Fruit fly (Drosophila melanogaster): ENCODE data around the gene Gr63a.

Gr63a gene

dm6 chr3L:3862504-3863380 lies 33.7 kb downstream of the Gr63a start:
- TF ChIP-seq CG8301 (tag; optimal IDR thresholded peaks at IDR 0.05) (peak; percentile 2), CG9948 (tag; optimal IDR thresholded peaks at IDR 0.05) (peak; percentile 11), fd96Ca (GFP tag; IDR thresholded peaks at IDR 0.05) (no peak), CG32121 (GFP tag; IDR thresholded peaks at IDR 0.05) (no peak), CG14655 (GFP tag; optimal IDR thresholded peaks at IDR 0.05) (peak; percentile 22), Snoo (tag; optimal IDR thresholded peaks at IDR 0.05) (no peak), CG8159 (tag; optimal IDR thresholded peaks at IDR 0.05) (peak; percentile 36), CG17806 (tag; optimal IDR thresholded peaks at IDR 0.05) (peak; percentile 28), CG15710 (tag; optimal IDR thresholded peaks at IDR 0.05) (peak; percentile 11), CG34367 (tag; optimal IDR thresholded peaks at IDR 0.05) (peak; percentile 10)

- TF ChIP-seq CG17806 (tag; optimal IDR thresholded peaks at IDR 0.05) (no peak), Snoo (tag; optimal IDR thresholded peaks at IDR 0.05) (no peak), CG32121 (GFP tag; IDR thresholded peaks at IDR 0.05) (no peak), fd96Ca (GFP tag; IDR thresholded peaks at IDR 0.05) (no peak), EcR (GFP tag; optimal IDR thresholded peaks at IDR 0.05) (no peak), CG13204 (GFP tag; optimal IDR thresholded peaks at IDR 0.05) (no peak), rn (GFP tag; IDR thresholded peaks at IDR 0.05) (no peak)
These were observed 40.4 kb downstream of the Gr63a start for dm6 chr3L:3856004-3856403.

dm6 chr3L:3855194-3855980 lies 41.0 kb downstream of the Gr63a start:
- TF ChIP-seq CG12605 (GFP tag; IDR thresholded peaks at IDR 0.05), result no peak
- TF ChIP-seq CG15710 (tag; optimal IDR thresholded peaks at IDR 0.05), result no peak
- no peak for TF ChIP-seq Pif1B (GFP tag; optimal IDR thresholded peaks at IDR 0.05)
- TF ChIP-seq CG13204 (GFP tag; optimal IDR thresholded peaks at IDR 0.05), result no peak
- no peak for TF ChIP-seq D1 (tag; optimal IDR thresholded peaks at IDR 0.05)
- no peak for TF ChIP-seq CG9948 (tag; optimal IDR thresholded peaks at IDR 0.05)
- no peak for TF ChIP-seq Ets98B (GFP tag; IDR thresholded peaks at IDR 0.05)
- TF ChIP-seq CG14655 (GFP tag; optimal IDR thresholded peaks at IDR 0.05), result no peak
- TF ChIP-seq CG17806 (tag; optimal IDR thresholded peaks at IDR 0.05), result no peak
- no peak for TF ChIP-seq fd96Ca (GFP tag; IDR thresholded peaks at IDR 0.05)
- TF ChIP-seq CG4496 (GFP tag; IDR thresholded peaks at IDR 0.05), result no peak

- peak; percentile 73 for TF ChIP-seq CG8159 (tag; optimal IDR thresholded peaks at IDR 0.05)
- no peak; the same call in 1 of the 2 replicates for TF ChIP-seq Ets98B (GFP tag; IDR thresholded peaks at IDR 0.05)
- TF ChIP-seq CG32121 (GFP tag; IDR thresholded peaks at IDR 0.05), result no peak
- TF ChIP-seq CG10348 (GFP tag; IDR thresholded peaks at IDR 0.05), result no peak
- no peak; the same call in 1 of the 3 replicates for TF ChIP-seq CG4496 (GFP tag; IDR thresholded peaks at IDR 0.05)
- no peak for TF ChIP-seq CG8301 (tag; optimal IDR thresholded peaks at IDR 0.05)
- no peak for TF ChIP-seq gl (tag; optimal IDR thresholded peaks at IDR 0.05)
- peak; percentile 28; the same call in 1 of the 2 replicates for TF ChIP-seq rn (GFP tag; IDR thresholded peaks at IDR 0.05)
- peak; percentile 81 for TF ChIP-seq CG34367 (tag; optimal IDR thresholded peaks at IDR 0.05)
- peak; percentile 45 for TF ChIP-seq CG9948 (tag; optimal IDR thresholded peaks at IDR 0.05)
- peak; percentile 37 for TF ChIP-seq Pif1A (GFP tag; optimal IDR thresholded peaks at IDR 0.05)
- TF ChIP-seq Pif1B (GFP tag; optimal IDR thresholded peaks at IDR 0.05), result peak; percentile 37
- peak; percentile 55 for TF ChIP-seq CG17806 (tag; optimal IDR thresholded peaks at IDR 0.05)
- no peak for TF ChIP-seq fd96Ca (GFP tag; IDR thresholded peaks at IDR 0.05)
- TF ChIP-seq Snoo (tag; optimal IDR thresholded peaks at IDR 0.05), result no peak
- peak; percentile 83 for TF ChIP-seq CG15710 (tag; optimal IDR thresholded peaks at IDR 0.05)
- no peak for TF ChIP-seq D1 (tag; optimal IDR thresholded peaks at IDR 0.05)
- no peak for TF ChIP-seq EcR (GFP tag; optimal IDR thresholded peaks at IDR 0.05)
- TF ChIP-seq CG14655 (GFP tag; optimal IDR thresholded peaks at IDR 0.05), result peak; percentile 30
- peak; percentile 68 for TF ChIP-seq CG13204 (GFP tag; optimal IDR thresholded peaks at IDR 0.05)
- 0 out of 2 replicates have a peak, but pooled peaks have one; percentile 12 for TF ChIP-seq CG12605 (GFP tag; IDR thresholded peaks at IDR 0.05)
These were observed 43.6 kb downstream of the Gr63a start for dm6 chr3L:3852842-3853241.

- peak; percentile 24 for TF ChIP-seq Pif1B (GFP tag; optimal IDR thresholded peaks at IDR 0.05)
- peak; percentile 40 for TF ChIP-seq CG17806 (tag; optimal IDR thresholded peaks at IDR 0.05)
- peak; percentile 1 for TF ChIP-seq CG8301 (tag; optimal IDR thresholded peaks at IDR 0.05)
- no peak for TF ChIP-seq gl (tag; optimal IDR thresholded peaks at IDR 0.05)
- no peak for TF ChIP-seq CG10348 (GFP tag; IDR thresholded peaks at IDR 0.05)
- no peak for TF ChIP-seq CG13204 (GFP tag; optimal IDR thresholded peaks at IDR 0.05)
- TF ChIP-seq Pif1A (GFP tag; optimal IDR thresholded peaks at IDR 0.05), result peak; percentile 17
- TF ChIP-seq CG32121 (GFP tag; IDR thresholded peaks at IDR 0.05), result no peak
- peak; percentile 59 for TF ChIP-seq CG8159 (tag; optimal IDR thresholded peaks at IDR 0.05)
- no peak for TF ChIP-seq Ets98B (GFP tag; IDR thresholded peaks at IDR 0.05)
- TF ChIP-seq CG9948 (tag; optimal IDR thresholded peaks at IDR 0.05), result peak; percentile 30
- TF ChIP-seq Snoo (tag; optimal IDR thresholded peaks at IDR 0.05), result no peak
- no peak for TF ChIP-seq EcR (GFP tag; optimal IDR thresholded peaks at IDR 0.05)
- TF ChIP-seq CG12605 (GFP tag; IDR thresholded peaks at IDR 0.05), result no peak
- no peak for TF ChIP-seq D1 (tag; optimal IDR thresholded peaks at IDR 0.05)
- TF ChIP-seq rn (GFP tag; IDR thresholded peaks at IDR 0.05), result no peak
- TF ChIP-seq CG34367 (tag; optimal IDR thresholded peaks at IDR 0.05), result peak; percentile 30
- peak; percentile 59 for TF ChIP-seq CG15710 (tag; optimal IDR thresholded peaks at IDR 0.05)
- no peak for TF ChIP-seq fd96Ca (GFP tag; IDR thresholded peaks at IDR 0.05)
- no peak for TF ChIP-seq CG14655 (GFP tag; optimal IDR thresholded peaks at IDR 0.05)
- no peak for TF ChIP-seq CG4496 (GFP tag; IDR thresholded peaks at IDR 0.05)
These were observed 44.6 kb downstream of the Gr63a start for dm6 chr3L:3851847-3852246.

Measured in whole organism, pupa.